Worm (Caenorhabditis elegans): ENCODE data around the gene F59D12.3.
A peak's percentile ranks its signal among the peaks of the same experiment; 100 is the strongest.

The F59D12.3 gene

DNA sequence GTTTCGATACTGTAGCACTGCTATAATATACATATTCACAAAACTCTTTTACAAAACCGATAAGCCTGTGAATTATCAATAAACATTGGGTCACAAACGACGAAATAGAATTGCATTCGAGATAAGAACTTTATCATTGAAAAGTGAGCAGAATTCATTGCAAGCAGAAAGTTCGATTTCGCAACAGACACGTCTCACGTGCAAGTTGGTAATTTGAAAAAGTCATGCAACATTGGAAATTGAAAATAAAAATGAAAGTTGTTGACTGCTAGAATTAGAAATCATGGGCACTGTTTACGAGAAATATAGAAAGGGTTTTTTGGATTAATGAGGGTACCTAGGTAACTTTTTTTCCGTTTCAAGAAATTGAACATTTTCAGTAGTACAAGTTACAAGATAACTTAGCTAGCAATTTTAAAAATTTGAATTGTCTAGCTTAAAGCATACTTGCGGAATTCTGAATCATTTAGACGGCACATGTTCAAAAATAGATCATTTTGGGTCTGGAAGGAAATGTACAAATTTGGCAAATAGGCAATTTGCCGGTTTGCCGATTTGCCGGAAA is 40.2 kb downstream of the F59D12.3 start (continued):
- TF ChIP-seq let-526 (GFP tag; IDR thresholded peaks at IDR 0.05) = peak; percentile 58; the same call in 1 of the 2 replicates
- peak; percentile 17 for TF ChIP-seq gei-17 (GFP tag; optimal IDR thresholded peaks at IDR 0.05)
- TF ChIP-seq unc-62 (GFP tag; optimal IDR thresholded peaks at IDR 0.05) = peak; percentile 49
- TF ChIP-seq madf-10 (tag; optimal IDR thresholded peaks at IDR 0.05) = peak; percentile 68
- TF ChIP-seq ceh-40 (GFP tag; IDR thresholded peaks at IDR 0.05) = no peak
- no peak for TF ChIP-seq madf-6 (GFP tag; IDR thresholded peaks at IDR 0.05)

DNA sequence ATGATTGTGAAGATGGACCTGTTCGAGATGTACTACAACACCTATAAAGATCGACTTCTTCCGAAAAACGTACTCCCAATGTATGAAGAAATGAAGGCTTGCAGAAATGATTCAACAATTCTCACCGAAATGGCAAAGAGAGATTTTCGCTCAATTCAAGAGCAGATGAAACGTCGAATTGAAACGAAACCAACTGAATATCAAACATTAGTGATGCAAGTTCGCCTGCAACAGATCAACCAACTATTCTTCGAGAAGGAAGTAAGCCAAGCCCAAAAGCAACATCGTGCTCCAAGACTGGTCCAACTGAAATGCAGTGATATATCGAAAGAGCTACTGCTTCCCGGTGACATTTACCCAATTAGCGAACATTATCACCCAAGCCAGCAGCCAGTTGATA is 41.1 kb downstream of the F59D12.3 start:
- TF ChIP-seq attf-5 (GFP tag; optimal IDR thresholded peaks at IDR 0.05) = no peak
- TF ChIP-seq snpc-1.3 (tag; optimal IDR thresholded peaks at IDR 0.05; ENCODE audit: insufficient read depth) = no peak
- TF ChIP-seq die-1 (tag; optimal IDR thresholded peaks at IDR 0.05) = no peak
- no peak for TF ChIP-seq ccch-3 (GFP tag; optimal IDR thresholded peaks at IDR 0.05)
- TF ChIP-seq egl-18 (GFP tag; IDR thresholded peaks at IDR 0.05) = no peak
- no peak for TF ChIP-seq akir-1 (GFP tag; optimal IDR thresholded peaks at IDR 0.05)
- no peak for TF ChIP-seq F10E7.11 (tag; optimal IDR thresholded peaks at IDR 0.05)
- no peak for TF ChIP-seq zfh-2 (GFP tag; conservative IDR thresholded peaks at IDR 0.05)
- TF ChIP-seq madf-3 (GFP tag; IDR thresholded peaks at IDR 0.05) = 0 out of 2 replicates have a peak, but pooled peaks have one; percentile 1

DNA sequence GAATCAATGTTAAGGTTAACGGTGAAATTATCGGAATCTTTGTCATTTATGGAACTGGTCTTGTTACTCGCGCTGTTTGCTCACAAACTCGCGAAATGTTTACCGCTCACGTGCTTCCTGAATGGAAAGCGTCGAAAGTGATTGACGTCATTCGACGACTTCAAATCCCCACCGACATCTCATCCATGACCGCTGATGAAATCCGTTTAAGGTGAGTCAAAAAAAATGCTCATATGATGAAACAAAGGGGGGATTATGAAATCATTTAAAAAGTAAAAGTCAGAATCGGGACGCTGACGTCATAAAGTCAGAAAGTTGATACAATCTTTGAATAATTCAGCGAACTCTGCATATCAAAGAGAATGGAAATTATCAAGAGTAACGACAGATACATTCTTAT is 42.2 kb downstream of the F59D12.3 start:
- TF ChIP-seq F23B12.7 (tag; optimal IDR thresholded peaks at IDR 0.05; ENCODE audit: insufficient read depth) (no peak), lir-1 (GFP tag; conservative IDR thresholded peaks at IDR 0.05) (0 out of 2 replicates have a peak, but pooled peaks have one; percentile 19), lin-35 (GFP tag; optimal IDR thresholded peaks at IDR 0.05) (peak in 1 of 3 experiments; percentile 44), egl-18 (GFP tag; IDR thresholded peaks at IDR 0.05) (no peak), atf-7 (tag; optimal IDR thresholded peaks at IDR 0.05) (peak; percentile 30), cebp-1 (GFP tag; IDR thresholded peaks at IDR 0.05) (peak; percentile 35; the same call in 1 of the 2 replicates), cebp-1 (tag; optimal IDR thresholded peaks at IDR 0.05) (peak; percentile 97)

DNA sequence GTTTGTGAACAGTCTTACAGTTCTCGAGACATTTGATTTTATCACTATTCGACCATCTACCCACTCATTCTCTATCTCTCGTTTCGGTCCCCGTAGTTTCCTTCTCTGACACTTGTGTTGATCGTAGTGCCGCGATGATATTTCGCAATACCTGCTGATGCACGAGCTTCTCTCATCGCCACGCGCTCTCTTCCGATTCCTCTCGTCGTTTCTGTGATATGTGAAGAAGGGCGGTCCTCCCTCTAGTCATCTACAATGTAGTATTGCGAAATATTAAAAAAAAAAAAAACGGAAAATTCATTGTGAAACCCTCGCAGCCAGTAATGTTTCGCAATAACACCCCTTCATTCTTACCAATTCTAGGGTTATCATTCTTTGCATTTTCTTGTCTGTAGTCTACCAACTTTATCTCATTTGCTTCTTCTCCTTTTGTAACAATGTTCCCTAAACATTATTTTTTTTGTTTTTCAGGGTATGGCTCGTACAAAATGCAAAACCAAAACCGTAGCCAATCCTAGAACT is 43.2 kb downstream of the F59D12.3 start, which contains the start of gene nipi-3:
nipi-3 (plus strand) TSS at position 472 of the 522 bp plus-strand sequence.
- peak; percentile 78 for TF ChIP-seq ekl-4 (GFP tag; IDR thresholded peaks at IDR 0.05)
- peak; percentile 79 for TF ChIP-seq mcd-1 (GFP tag; IDR thresholded peaks at IDR 0.05)
- TF ChIP-seq Y67H2A.10 (GFP tag; conservative IDR thresholded peaks at IDR 0.05) = 0 out of 2 replicates have a peak, but pooled peaks have one; percentile 17
- no peak for TF ChIP-seq mel-28 (tag; optimal IDR thresholded peaks at IDR 0.05; ENCODE audit: borderline replicate concordance)
- TF ChIP-seq nhr-179 (tag; optimal IDR thresholded peaks at IDR 0.05) = no peak
- TF ChIP-seq T26A5.8 (tag; optimal IDR thresholded peaks at IDR 0.05) = no peak
- peak; percentile 88 for TF ChIP-seq nhr-90 (tag; optimal IDR thresholded peaks at IDR 0.05)
- no peak for TF ChIP-seq F55B11.4 (tag; optimal IDR thresholded peaks at IDR 0.05; ENCODE audit: borderline replicate concordance, insufficient read depth)
- TF ChIP-seq lin-40 (tag; optimal IDR thresholded peaks at IDR 0.05) = peak; percentile 94
- TF ChIP-seq egl-18 (GFP tag; IDR thresholded peaks at IDR 0.05) = no peak
- peak; percentile 31; the same call in 1 of the 2 replicates for TF ChIP-seq attf-3 (GFP tag; conservative IDR thresholded peaks at IDR 0.05)
- 0 out of 2 replicates have a peak, but pooled peaks have one; percentile 41 for TF ChIP-seq Y53G8AR.9 (GFP tag; conservative IDR thresholded peaks at IDR 0.05)
- peak; percentile 71 for TF ChIP-seq ztf-18 (tag; optimal IDR thresholded peaks at IDR 0.05)
- no peak for TF ChIP-seq F33H1.4 (GFP tag; IDR thresholded peaks at IDR 0.05)
- no peak for TF ChIP-seq madf-6 (GFP tag; IDR thresholded peaks at IDR 0.05)
- peak; percentile 17; the same call in 1 of the 2 replicates for TF ChIP-seq ceh-100 (GFP tag; IDR thresholded peaks at IDR 0.05)
- TF ChIP-seq lin-35 (GFP tag; optimal IDR thresholded peaks at IDR 0.05) = peak in 1 of 3 experiments; percentile 85
- TF ChIP-seq rcor-1 (GFP tag; IDR thresholded peaks at IDR 0.05) = peak; percentile 69
- TF ChIP-seq cebp-1 (GFP tag; IDR thresholded peaks at IDR 0.05) = peak; percentile 100
- TF ChIP-seq cebp-1 (tag; optimal IDR thresholded peaks at IDR 0.05) = peak; percentile 100
- no peak for TF ChIP-seq T07F8.4 (tag; optimal IDR thresholded peaks at IDR 0.05)
- TF ChIP-seq nhr-120 (GFP tag; IDR thresholded peaks at IDR 0.05) = no peak
- no peak for TF ChIP-seq bed-2 (GFP tag; IDR thresholded peaks at IDR 0.05)
- TF ChIP-seq pha-4 (tag; optimal IDR thresholded peaks at IDR 0.05) = peak; percentile 92
- TF ChIP-seq zfh-2 (GFP tag; conservative IDR thresholded peaks at IDR 0.05) = peak; percentile 94
- TF ChIP-seq ceh-27 (GFP tag; optimal IDR thresholded peaks at IDR 0.05) = peak; percentile 86
- TF ChIP-seq hmg-1.2 (GFP tag; IDR thresholded peaks at IDR 0.05) = peak; percentile 65

Measured in whole organism, young adult.